Worm (Caenorhabditis elegans) whole organism, mixed stage, embryonic: ENCODE measurements around the gene Y54G2A.50.

Experiments used
- elt-3 ChIP-seq: fragments of 150-350 bp; optimal IDR thresholded peaks from 2 replicates; lab custom pipeline; 2014; ENCODE audit warnings: missing biosample characterization, missing genetic modification characterization
- mls-2 ChIP-seq: sonication (generic microtip); optimal IDR thresholded peaks from 2 replicates; lab custom pipeline; 2016; ENCODE audit warnings: mild to moderate bottlenecking, missing genetic modification characterization, moderate library complexity, missing compliant biosample characterization
- nhr-237 ChIP-seq: fragments of 150-350 bp; optimal IDR thresholded peaks from 2 replicates; lab custom pipeline; 2014; ENCODE audit warnings: missing biosample characterization, missing genetic modification characterization
- pha-4 ChIP-seq: fragments of 150-350 bp; optimal IDR thresholded peaks from 2 replicates; lab custom pipeline; 2018; ENCODE audit warnings: missing biosample characterization, missing genetic modification reagents, missing genetic modification characterization
- snpc-4 ChIP-seq: fragments of 150-350 bp; optimal IDR thresholded peaks from 2 replicates; lab custom pipeline; 2014; ENCODE audit warnings: missing biosample characterization, missing genetic modification characterization
- sptf-1 ChIP-seq: sonication (generic microtip); optimal IDR thresholded peaks from 2 replicates; lab custom pipeline; 2017; ENCODE audit warnings: mild to moderate bottlenecking, missing genetic modification characterization, moderate library complexity, missing compliant biosample characterization
- unc-62 ChIP-seq: fragments of 150-350 bp; optimal IDR thresholded peaks from 2 replicates; lab custom pipeline; 2014; ENCODE audit warnings: missing biosample characterization, missing genetic modification reagents, missing genetic modification characterization

ce11 chrIV:2887245-2887644 lies 30.6 kb upstream of the Y54G2A.50 start:
- no peak for TF ChIP-seq sptf-1 (tag; lab: Kevin White, UChicago)
- TF ChIP-seq unc-62 (GFP tag; lab: Kevin White, UChicago), result no peak
- TF ChIP-seq pha-4 (tag; lab: Kevin White, UChicago), result no peak
- no peak for TF ChIP-seq mls-2 (tag; lab: Kevin White, UChicago)
- TF ChIP-seq elt-3 (tag; lab: Kevin White, UChicago), result no peak
- TF ChIP-seq snpc-4 (tag; lab: Kevin White, UChicago), result no peak
- TF ChIP-seq nhr-237, result no peak
